Worm (Caenorhabditis elegans) whole organism, midembryonic: Measurements from ENCODE around the gene Y38F2AL.12.

Experiments used
- T22C8.4 ChIP-seq: fragments of 200-800 bp; sonication (Bioruptor generic); IDR thresholded peaks from 2 replicates; pipeline ENCODE4 v1.3.6; 2022; ENCODE audit warnings: missing genetic modification characterization, missing compliant biosample characterization
- cog-1 ChIP-seq: sonication (generic microtip); optimal IDR thresholded peaks from 2 replicates; lab custom pipeline; 2016; ENCODE audit warnings: missing genetic modification characterization, missing compliant biosample characterization
- flt-1 ChIP-seq: fragments of 200-800 bp; sonication (Bioruptor generic); IDR thresholded peaks from 2 replicates; pipeline ENCODE4 v1.3.6; 2022; ENCODE audit warnings: missing genetic modification characterization, missing compliant biosample characterization
- klf-2 ChIP-seq: fragments of 200-800 bp; sonication (Bioruptor generic); conservative IDR thresholded peaks from 2 replicates; pipeline ENCODE4 v1.3.6; 2022; ENCODE audit warnings: missing genetic modification reagents, missing genetic modification characterization, missing compliant biosample characterization
- med-1 ChIP-seq: sonication (generic microtip); optimal IDR thresholded peaks from 2 replicates; lab custom pipeline; 2017; ENCODE audit warnings: missing genetic modification characterization, mild to moderate bottlenecking, missing compliant biosample characterization, antibody characterized with exemption, missing genetic modification reagents; ENCODE audit not compliant: insufficient read depth
- ref-1 ChIP-seq: fragments of 200-800 bp; sonication (Bioruptor generic); conservative IDR thresholded peaks from 2 replicates; pipeline ENCODE4 v1.3.6; 2022; ENCODE audit warnings: missing genetic modification reagents, missing genetic modification characterization, missing compliant biosample characterization
- tab-1 ChIP-seq: fragments of 200-800 bp; sonication (Bioruptor generic); IDR thresholded peaks from 2 replicates; pipeline ENCODE4 v1.3.6; 2022; ENCODE audit warnings: missing genetic modification characterization, missing compliant biosample characterization
- ztf-23 ChIP-seq: fragments of 200-800 bp; sonication (Bioruptor generic); IDR thresholded peaks from 2 replicates; pipeline ENCODE4 v1.3.6; 2022; ENCODE audit warnings: missing genetic modification reagents, missing genetic modification characterization, missing compliant biosample characterization
- ztf-29 ChIP-seq: fragments of 200-800 bp; sonication (Bioruptor generic); IDR thresholded peaks from 2 replicates; pipeline ENCODE4 v1.3.6; 2022; ENCODE audit warnings: missing genetic modification reagents, missing genetic modification characterization, missing compliant biosample characterization

Y38F2AL.12 gene

DNA sequence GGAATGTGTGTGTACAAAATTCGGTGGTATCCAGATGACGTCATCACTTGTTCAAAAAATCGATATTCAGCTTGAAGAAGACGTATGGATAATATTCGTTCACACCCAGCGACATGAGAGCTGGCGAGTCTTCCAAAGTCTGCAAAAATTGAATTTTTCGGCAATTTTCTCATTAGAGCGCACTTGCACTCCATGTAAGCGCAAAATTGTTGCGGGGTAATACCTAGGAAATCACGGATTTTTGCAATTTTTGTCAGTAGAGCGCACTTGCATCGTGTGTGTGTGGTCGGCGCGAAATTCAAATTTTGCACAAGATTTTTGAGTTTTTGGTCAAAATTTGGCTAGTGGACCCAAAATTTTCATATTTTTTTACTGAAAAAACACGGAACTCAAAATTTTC is 8.2 kb upstream of the Y38F2AL.12 start:
- TF ChIP-seq ztf-29 (GFP tag; lab: Robert Waterston, UW) (no peak), flt-1 (no peak), klf-2 (GFP tag; lab: Robert Waterston, UW) (no peak), T22C8.4 (GFP tag; lab: Robert Waterston, UW) (no peak), ref-1 (GFP tag; lab: Robert Waterston, UW) (no peak), cog-1 (tag; lab: Kevin White, UChicago) (no peak), ztf-23 (no peak), med-1 (GFP tag; lab: Kevin White, UChicago) (no peak), tab-1 (GFP tag; lab: Robert Waterston, UW) (no peak)

DNA sequence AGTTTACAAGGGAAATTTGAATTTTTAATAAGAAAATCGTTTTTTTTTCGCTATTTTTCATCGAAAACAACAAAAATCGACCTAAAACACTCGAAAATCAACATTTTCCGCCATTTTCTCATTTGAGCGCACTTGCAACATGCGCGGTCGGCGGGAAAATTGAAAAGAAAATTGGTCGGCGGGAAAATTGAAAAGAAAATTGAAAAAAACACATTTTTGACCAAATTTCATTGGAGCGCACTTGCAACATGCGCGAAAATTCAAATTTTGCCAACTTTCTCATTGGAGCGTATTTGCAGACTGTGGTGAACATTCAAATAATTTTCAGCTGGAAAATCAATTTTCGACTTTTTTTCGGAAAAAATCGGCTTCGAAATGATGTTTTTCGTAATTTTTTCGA is 4.8 kb upstream of the Y38F2AL.12 start:
- TF ChIP-seq ref-1 (GFP tag; lab: Robert Waterston, UW) (no peak), klf-2 (GFP tag; lab: Robert Waterston, UW) (no peak), med-1 (GFP tag; lab: Kevin White, UChicago) (no peak), tab-1 (GFP tag; lab: Robert Waterston, UW) (no peak), T22C8.4 (GFP tag; lab: Robert Waterston, UW) (no peak), cog-1 (tag; lab: Kevin White, UChicago) (no peak), ztf-23 (no peak), flt-1 (no peak), ztf-29 (GFP tag; lab: Robert Waterston, UW) (no peak)

DNA sequence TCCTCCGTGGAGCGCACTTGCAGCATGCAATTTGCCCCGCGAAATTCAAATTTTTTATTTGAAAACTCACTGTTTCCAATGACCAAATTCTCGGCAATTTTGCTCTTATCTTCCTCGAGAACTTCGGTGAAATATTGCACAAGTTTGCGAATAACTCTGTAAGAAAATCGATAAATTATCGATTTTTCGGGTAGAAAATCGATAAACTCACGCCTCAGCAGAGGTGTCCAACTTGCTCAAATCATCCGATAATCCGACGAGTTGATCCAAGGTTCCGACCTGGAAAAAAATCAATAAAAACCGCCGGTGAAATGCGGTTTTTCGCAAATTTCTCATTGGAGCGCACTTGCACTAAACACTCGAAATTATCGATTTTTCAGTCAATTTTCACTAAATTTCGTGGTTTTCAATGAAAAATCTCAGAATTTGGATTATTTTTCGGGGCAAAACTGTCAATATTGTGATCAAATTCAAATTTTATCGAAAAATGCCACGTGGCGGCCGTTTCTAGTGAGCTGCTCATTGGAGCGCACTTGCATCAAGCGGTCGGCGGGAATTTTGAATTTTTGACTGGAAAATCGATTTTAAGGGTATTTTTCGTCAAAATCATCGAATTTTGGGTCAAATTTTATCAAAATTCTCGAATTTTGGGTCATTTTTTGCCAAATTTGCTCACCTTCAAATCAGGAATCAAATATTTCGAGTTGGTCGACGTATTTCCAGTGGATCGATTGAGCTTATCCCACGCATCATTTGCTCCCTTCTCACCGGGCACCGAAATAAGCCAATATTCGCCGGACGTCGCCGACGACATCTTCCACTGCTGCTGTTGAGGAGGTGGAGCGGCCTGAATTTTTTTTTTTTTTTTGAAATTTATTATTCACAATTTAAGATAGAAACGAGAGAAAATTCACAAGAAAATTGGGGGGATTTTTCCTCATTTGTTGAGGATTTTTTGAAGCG is 2.4 kb upstream of the Y38F2AL.12 start, which contains the start of gene vha-11:
Gene vha-11, minus strand, starts transcription at position 847 of the 963 bp plus-strand sequence.
- TF ChIP-seq ztf-29 (GFP tag; lab: Robert Waterston, UW), result no peak
- peak; percentile 82 for TF ChIP-seq T22C8.4 (GFP tag; lab: Robert Waterston, UW)

ce11 chrIV:2314862-2315261 is 1.5 kb upstream of the Y38F2AL.12 start:
- TF ChIP-seq med-1 (GFP tag; lab: Kevin White, UChicago) (no peak), flt-1 (no peak), ztf-29 (GFP tag; lab: Robert Waterston, UW) (no peak), ref-1 (GFP tag; lab: Robert Waterston, UW) (no peak), cog-1 (tag; lab: Kevin White, UChicago) (no peak)

- TF ChIP-seq klf-2 (GFP tag; lab: Robert Waterston, UW) (no peak), ztf-29 (GFP tag; lab: Robert Waterston, UW) (0 out of 2 replicates have a peak, but pooled peaks have one; percentile 28)
Measured at ce11 chrIV:2315545-2315995, 803 bp upstream of the Y38F2AL.12 start, which contains the start of gene vha-3. Gene vha-3, minus strand, starts transcription at chrIV:2315945.

DNA sequence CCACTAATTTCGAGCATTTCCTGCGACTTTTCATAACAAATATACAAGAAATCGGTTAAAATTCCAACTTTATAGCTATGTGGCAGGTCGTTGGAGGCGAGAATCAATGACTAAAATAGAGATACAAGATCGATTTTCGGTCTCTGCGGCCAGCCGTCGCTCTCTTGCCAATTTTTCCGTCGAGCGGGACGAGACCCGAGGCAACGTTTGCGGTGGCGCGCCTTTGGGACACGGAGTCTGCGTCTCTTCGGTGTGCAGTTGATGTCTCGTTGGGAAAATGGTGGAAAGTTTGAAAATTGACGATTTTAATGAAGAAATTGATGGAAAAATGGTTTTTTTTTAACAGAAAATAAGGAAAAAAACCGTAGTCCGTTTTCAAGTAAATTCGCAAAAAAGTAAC is 423 bp downstream of the Y38F2AL.12 start:
- TF ChIP-seq ref-1 (GFP tag; lab: Robert Waterston, UW) (no peak), ztf-23 (no peak)

- TF ChIP-seq med-1 (GFP tag; lab: Kevin White, UChicago), result no peak
- TF ChIP-seq klf-2 (GFP tag; lab: Robert Waterston, UW), result no peak
- TF ChIP-seq ztf-29 (GFP tag; lab: Robert Waterston, UW), result no peak
- no peak for TF ChIP-seq T22C8.4 (GFP tag; lab: Robert Waterston, UW)
- no peak for TF ChIP-seq ztf-23
- no peak for TF ChIP-seq tab-1 (GFP tag; lab: Robert Waterston, UW)
- TF ChIP-seq cog-1 (tag; lab: Kevin White, UChicago), result no peak
Measured at ce11 chrIV:2320009-2320408, 3.6 kb downstream of the Y38F2AL.12 start.

DNA sequence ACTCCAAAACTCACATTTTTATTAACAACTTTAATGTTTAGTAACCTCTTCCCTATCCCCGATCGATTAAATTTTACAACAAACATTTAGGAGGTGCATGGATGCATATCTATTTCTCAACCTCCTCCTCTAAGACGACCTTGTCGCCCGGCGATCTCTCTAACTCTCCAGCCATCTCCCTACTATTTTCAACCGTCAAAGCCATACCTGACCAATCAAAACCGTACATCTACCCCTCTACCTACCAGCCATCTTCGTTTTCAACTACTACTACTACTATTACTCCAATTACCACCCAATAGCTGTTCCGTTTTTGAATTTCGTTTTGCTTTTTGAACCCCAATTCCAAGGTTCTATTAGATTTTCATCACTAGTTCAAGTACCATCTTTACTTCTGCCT is 5.2 kb downstream of the Y38F2AL.12 start:
- TF ChIP-seq ref-1 (GFP tag; lab: Robert Waterston, UW) (no peak), med-1 (GFP tag; lab: Kevin White, UChicago) (no peak), T22C8.4 (GFP tag; lab: Robert Waterston, UW) (no peak)

ce11 chrIV:2322998-2323397 is 6.6 kb downstream of the Y38F2AL.12 start, which contains the start of gene nsy-4:
Gene nsy-4, plus strand, starts transcription at chrIV:2323271.
- no peak for TF ChIP-seq ztf-29 (GFP tag; lab: Robert Waterston, UW)
- no peak for TF ChIP-seq T22C8.4 (GFP tag; lab: Robert Waterston, UW)
- no peak for TF ChIP-seq cog-1 (tag; lab: Kevin White, UChicago)
- no peak for TF ChIP-seq flt-1
- TF ChIP-seq med-1 (GFP tag; lab: Kevin White, UChicago), result no peak
- TF ChIP-seq klf-2 (GFP tag; lab: Robert Waterston, UW), result no peak
- TF ChIP-seq ref-1 (GFP tag; lab: Robert Waterston, UW), result no peak
- no peak for TF ChIP-seq ztf-23
- TF ChIP-seq tab-1 (GFP tag; lab: Robert Waterston, UW), result no peak

DNA sequence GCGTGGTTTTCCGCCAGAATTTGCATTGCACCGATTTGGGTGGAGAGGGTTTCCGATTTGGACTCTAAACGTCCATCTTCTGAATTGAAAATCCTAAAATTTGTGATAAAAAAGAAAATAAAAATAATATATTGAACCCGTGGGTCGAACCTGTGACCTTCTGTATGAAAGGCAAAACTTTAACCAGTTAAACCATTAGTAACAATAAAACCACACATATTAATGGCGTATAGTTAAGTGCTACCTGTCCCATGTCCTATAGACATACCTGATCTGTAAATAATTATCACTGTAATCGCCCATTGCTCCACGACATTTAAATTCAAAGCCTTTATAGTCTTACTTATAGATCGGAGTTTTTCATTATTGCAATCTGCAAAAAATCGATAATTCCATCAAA is 10.9 kb downstream of the Y38F2AL.12 start:
- TF ChIP-seq tab-1 (GFP tag; lab: Robert Waterston, UW), result no peak
- no peak for TF ChIP-seq med-1 (GFP tag; lab: Kevin White, UChicago)
- no peak for TF ChIP-seq T22C8.4 (GFP tag; lab: Robert Waterston, UW)
- no peak for TF ChIP-seq cog-1 (tag; lab: Kevin White, UChicago)
- no peak for TF ChIP-seq flt-1
- no peak for TF ChIP-seq klf-2 (GFP tag; lab: Robert Waterston, UW)
